Fruit fly (Drosophila melanogaster) whole organism: ENCODE results near the gene CAH8.

Source experiments
- CG8478 ChIP-seq: fragments of >200 bp; optimal IDR thresholded peaks from 2 replicates; lab custom pipeline; 2018; ENCODE audit warnings: inconsistent platforms
- Dll ChIP-seq: fragments of >200 bp; optimal IDR thresholded peaks from 2 replicates; lab custom pipeline; 2017
- EcR ChIP-seq, 2 experiments: fragments of >200 bp; optimal IDR thresholded peaks; 2 replicates each; lab custom pipeline; 2017; ENCODE audit warnings: missing biosample characterization in 2 of 2, missing genetic modification characterization in 2 of 2, missing genetic modification reagents in 2 of 2
- pan ChIP-seq: fragments of >200 bp; optimal IDR thresholded peaks from 2 replicates; lab custom pipeline; 2017
- psq ChIP-seq: fragments of >200 bp; optimal IDR thresholded peaks from 2 replicates; lab custom pipeline; 2017
- usp ChIP-seq: fragments of >200 bp; optimal IDR thresholded peaks from 2 replicates; lab custom pipeline; 2017; ENCODE audit warnings: missing biosample characterization, missing genetic modification characterization, mixed read lengths

The CAH8 gene

dm6 chr3R:22368777-22369214 lies 20.7 kb downstream of the CAH8 start:
- TF ChIP-seq pan (lab: Kevin White, UChicago), result peak; percentile 72
- no peak for TF ChIP-seq Dll (lab: Kevin White, UChicago)

dm6 chr3R:22368077-22368776 lies 21.3 kb downstream of the CAH8 start:
- TF ChIP-seq psq (lab: Kevin White, UChicago), result no peak
- TF ChIP-seq Dll (lab: Kevin White, UChicago), result no peak
- TF ChIP-seq CG8478 (lab: Kevin White, UChicago), result no peak
- TF ChIP-seq EcR (GFP tag; optimal IDR thresholded peaks at IDR 0.05; lab: Kevin White, UChicago), result no peak
- TF ChIP-seq pan (lab: Kevin White, UChicago), result no peak
- TF ChIP-seq usp, result no peak

- TF ChIP-seq EcR (GFP tag; optimal IDR thresholded peaks at IDR 0.05; lab: Kevin White, UChicago) (no peak), CG8478 (lab: Kevin White, UChicago) (no peak), pan (lab: Kevin White, UChicago) (no peak), Dll (lab: Kevin White, UChicago) (no peak), psq (lab: Kevin White, UChicago) (no peak), usp (no peak)
Measured at dm6 chr3R:22367126-22368076, 22.1 kb downstream of the CAH8 start, which contains the start of the genes Polr3F and PyK. Gene Polr3F, minus strand, starts transcription at chr3R:22367373. Gene PyK, plus strand, starts transcription at chr3R:22367536.

- TF ChIP-seq usp (no peak), Dll (lab: Kevin White, UChicago) (no peak), pan (lab: Kevin White, UChicago) (no peak), psq (lab: Kevin White, UChicago) (no peak), CG8478 (lab: Kevin White, UChicago) (no peak), EcR (GFP tag; optimal IDR thresholded peaks at IDR 0.05; lab: Kevin White, UChicago) (no peak)
Measured at dm6 chr3R:22365660-22366195, 23.8 kb downstream of the CAH8 start, which contains the start of gene CG5382. Gene CG5382, minus strand, starts transcription at chr3R:22365983.

- TF ChIP-seq Dll (lab: Kevin White, UChicago), result no peak
- no peak for TF ChIP-seq psq (lab: Kevin White, UChicago)
- no peak for TF ChIP-seq usp
- TF ChIP-seq CG8478 (lab: Kevin White, UChicago), result no peak
- no peak for TF ChIP-seq EcR (GFP tag; optimal IDR thresholded peaks at IDR 0.05; lab: Kevin White, UChicago)
- no peak for TF ChIP-seq pan (lab: Kevin White, UChicago)
Measured at dm6 chr3R:22362218-22362907, 27.2 kb downstream of the CAH8 start, which contains the start of the genes JMJD6, CG7071 and Muted. Gene JMJD6, minus strand, starts transcription at chr3R:22362371. Gene CG7071, plus strand, starts transcription at chr3R:22362620. Gene Muted, plus strand, starts transcription at chr3R:22362620.

dm6 chr3R:22358810-22359209 lies 30.7 kb downstream of the CAH8 start:
- TF ChIP-seq EcR (GFP tag; optimal IDR thresholded peaks at IDR 0.05; lab: Kevin White, UChicago) (no peak), Dll (lab: Kevin White, UChicago) (no peak)

dm6 chr3R:22357942-22358341 lies 31.6 kb downstream of the CAH8 start:
- TF ChIP-seq pan (lab: Kevin White, UChicago) (no peak), EcR (GFP tag; optimal IDR thresholded peaks at IDR 0.05; lab: Kevin White, UChicago) (no peak), CG8478 (lab: Kevin White, UChicago) (no peak), usp (no peak), Dll (lab: Kevin White, UChicago) (no peak), psq (lab: Kevin White, UChicago) (no peak)

dm6 chr3R:22356464-22357410 lies 32.8 kb downstream of the CAH8 start, which contains the start of gene Sar1:
Gene Sar1, plus strand, starts transcription at chr3R:22356685.
- TF ChIP-seq CG8478 (lab: Kevin White, UChicago) (no peak), Dll (lab: Kevin White, UChicago) (no peak), pan (lab: Kevin White, UChicago) (no peak)

- TF ChIP-seq Dll (lab: Kevin White, UChicago) (no peak), EcR (GFP tag; optimal IDR thresholded peaks at IDR 0.05; lab: Kevin White, UChicago) (peak in 1 of 2 experiments; percentile 29)
Measured at dm6 chr3R:22351396-22351795, 38.1 kb downstream of the CAH8 start, which contains the start of gene rdhB. Gene rdhB, plus strand, starts transcription at chr3R:22351696.

dm6 chr3R:22342708-22343107 lies 46.8 kb downstream of the CAH8 start:
- TF ChIP-seq pan (lab: Kevin White, UChicago), result no peak
- no peak for TF ChIP-seq EcR (GFP tag; optimal IDR thresholded peaks at IDR 0.05; lab: Kevin White, UChicago)
- no peak for TF ChIP-seq psq (lab: Kevin White, UChicago)
- TF ChIP-seq usp, result no peak
- no peak for TF ChIP-seq Dll (lab: Kevin White, UChicago)
- TF ChIP-seq CG8478 (lab: Kevin White, UChicago), result no peak
